Worm (Caenorhabditis elegans) whole organism, young adult: ENCODE results near the gene T01G6.10.

Experiments
- F57A8.1 ChIP-seq: fragments of 200-800 bp; sonication (Bioruptor generic); optimal IDR thresholded peaks from 2 replicates; lab custom pipeline; 2018; ENCODE audit warnings: mild to moderate bottlenecking, missing genetic modification characterization, moderate library complexity, missing compliant biosample characterization
- akir-1 ChIP-seq: fragments of 200-800 bp; sonication (Bioruptor generic); optimal IDR thresholded peaks from 2 replicates; lab custom pipeline; 2018; ENCODE audit warnings: mild to moderate bottlenecking, missing genetic modification characterization, moderate library complexity, missing compliant biosample characterization
- attf-3 ChIP-seq: fragments of 200-800 bp; sonication (Bioruptor generic); conservative IDR thresholded peaks from 2 replicates; pipeline ENCODE4 v1.3.6; 2022; ENCODE audit warnings: missing genetic modification reagents, missing genetic modification characterization, missing compliant biosample characterization
- bed-1 ChIP-seq: fragments of 200-800 bp; sonication (Bioruptor generic); IDR thresholded peaks from 2 replicates; pipeline ENCODE4 v1.3.6; 2022; ENCODE audit warnings: missing genetic modification reagents, missing genetic modification characterization, missing compliant biosample characterization
- bed-2 ChIP-seq: fragments of 200-800 bp; sonication (Bioruptor generic); IDR thresholded peaks from 2 replicates; pipeline ENCODE4 v1.3.6; 2022; ENCODE audit warnings: missing genetic modification reagents, missing genetic modification characterization, missing compliant biosample characterization
- efl-1 ChIP-seq: fragments of 150-350 bp; optimal IDR thresholded peaks from 2 replicates; lab custom pipeline; 2014; ENCODE audit warnings: missing biosample characterization, missing genetic modification reagents, missing genetic modification characterization
- lag-1 ChIP-seq: fragments of 200-800 bp; sonication (Bioruptor generic); IDR thresholded peaks from 2 replicates; pipeline ENCODE4 v1.3.6; 2022; ENCODE audit warnings: missing genetic modification reagents, missing genetic modification characterization, missing compliant biosample characterization
- nhr-90 ChIP-seq: sonication (generic microtip); optimal IDR thresholded peaks from 2 replicates; lab custom pipeline; 2016; ENCODE audit warnings: missing genotype, mild to moderate bottlenecking, missing genetic modification characterization, missing compliant biosample characterization
- pha-4 ChIP-seq: fragments of 150-350 bp; sonication (generic microtip); optimal IDR thresholded peaks from 2 replicates; lab custom pipeline; 2014; ENCODE audit warnings: missing biosample characterization, missing genetic modification reagents, missing genetic modification characterization
- ztf-6 ChIP-seq: fragments of 200-800 bp; sonication (Bioruptor generic); IDR thresholded peaks from 2 replicates; pipeline ENCODE4 v1.3.6; 2022; ENCODE audit warnings: missing genetic modification reagents, missing genetic modification characterization, missing compliant biosample characterization

DNA sequence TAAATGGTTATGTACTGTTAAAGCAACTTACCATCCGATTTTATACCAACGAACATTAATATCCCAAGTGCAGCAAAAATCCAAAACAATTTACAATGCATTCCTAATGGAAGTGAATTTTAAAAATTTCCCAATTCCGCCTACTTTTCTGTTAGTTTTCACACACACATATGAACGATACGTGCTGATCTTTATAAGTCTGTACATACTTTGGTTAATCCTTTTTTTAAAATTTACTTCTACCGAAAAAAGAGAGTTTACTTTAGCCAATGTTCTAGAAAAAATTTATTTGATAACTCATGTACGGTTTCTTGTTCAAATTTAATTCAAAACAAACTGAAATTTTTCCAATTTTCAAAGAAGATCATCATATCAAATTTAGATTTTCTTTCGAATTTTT is 22.0 kb upstream of the T01G6.10 start, which contains the start of gene R11G11.16:
- TF ChIP-seq nhr-90 (no peak), F57A8.1 (no peak), attf-3 (GFP tag; lab: Robert Waterston, UW) (no peak), ztf-6 (no peak), pha-4 (tag; lab: Kevin White, UChicago) (no peak), bed-1 (GFP tag; lab: Robert Waterston, UW) (no peak), akir-1 (GFP tag; lab: Kevin White, UChicago) (no peak), efl-1 (GFP tag; lab: Kevin White, UChicago) (no peak), bed-2 (no peak), lag-1 (GFP tag; lab: Robert Waterston, UW) (no peak)
